Worm (Caenorhabditis elegans): ENCODE results near the gene fipr-29.

DNA sequence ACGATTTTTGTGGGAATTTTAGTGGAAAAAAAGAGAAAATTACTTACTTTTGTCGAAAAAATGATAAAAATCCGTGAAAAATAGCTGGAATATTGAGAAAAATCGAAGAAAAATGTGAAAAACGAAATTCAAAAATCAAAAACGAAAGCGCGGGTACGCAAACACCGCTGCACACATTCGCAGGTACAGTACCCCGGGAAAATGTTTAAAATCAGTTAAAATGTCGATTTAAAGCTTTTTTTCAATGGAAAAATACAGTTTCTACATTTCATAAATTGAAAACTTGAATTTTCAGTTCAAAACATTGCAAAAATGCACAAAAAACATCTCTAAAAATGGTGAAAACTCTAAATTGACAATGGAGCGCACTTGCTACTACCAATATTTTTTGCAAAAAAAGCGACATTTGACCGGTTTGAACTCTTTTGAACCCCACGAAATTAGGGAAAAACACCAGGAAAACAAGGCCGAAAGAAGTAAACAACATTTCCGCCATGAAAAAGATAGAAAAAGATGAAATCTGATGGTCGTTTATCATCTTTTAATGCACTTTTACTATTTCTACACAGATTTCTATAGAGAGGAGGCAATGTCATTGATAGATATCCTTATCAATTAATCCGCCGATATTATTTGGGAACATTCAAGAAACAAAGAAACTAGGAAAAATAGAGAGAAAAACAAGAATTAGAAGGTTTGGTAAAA, 19.3 kb downstream of the fipr-29 start, which contains the start of gene daf-2:
- TF ChIP-seq nhr-11 (tag; optimal IDR thresholded peaks at IDR 0.05) (no peak), fos-1 (tag; optimal IDR thresholded peaks at IDR 0.05) (no peak), hmg-11 (tag; optimal IDR thresholded peaks at IDR 0.05) (no peak), unc-62 (GFP tag; optimal IDR thresholded peaks at IDR 0.05) (no peak), pqm-1 (tag; optimal IDR thresholded peaks at IDR 0.05) (no peak), zag-1 (tag; optimal IDR thresholded peaks at IDR 0.05) (no peak), ZK546.5 (tag; optimal IDR thresholded peaks at IDR 0.05) (no peak), nhr-28 (tag; optimal IDR thresholded peaks at IDR 0.05) (no peak), sea-2 (GFP tag; optimal IDR thresholded peaks at IDR 0.05) (no peak), ceh-16 (tag; optimal IDR thresholded peaks at IDR 0.05) (no peak), nhr-12 (tag; optimal IDR thresholded peaks at IDR 0.05) (no peak), tbx-2 (tag; optimal IDR thresholded peaks at IDR 0.05) (no peak), ama-1 (optimal IDR thresholded peaks at IDR 0.05) (no peak), elt-3 (tag; optimal IDR thresholded peaks at IDR 0.05) (no peak)
